Worm (Caenorhabditis elegans) whole organism, L2 larva: ENCODE measurements around the gene cth-2.

Experiments used
- C34F6.9 ChIP-seq: fragments of 150-350 bp; optimal IDR thresholded peaks from 2 replicates; lab custom pipeline; 2014; ENCODE audit warnings: missing biosample characterization, missing genetic modification characterization
- F13H6.1 ChIP-seq: sonication (generic microtip); optimal IDR thresholded peaks from 2 replicates; lab custom pipeline; 2016; ENCODE audit warnings: missing genetic modification characterization, missing compliant biosample characterization
- R02D3.7 ChIP-seq: fragments of 150-350 bp; optimal IDR thresholded peaks from 2 replicates; lab custom pipeline; 2014; ENCODE audit warnings: missing biosample characterization, missing genetic modification characterization
- ZK546.5 ChIP-seq: sonication (generic microtip); optimal IDR thresholded peaks from 2 replicates; lab custom pipeline; 2017; ENCODE audit warnings: missing biosample characterization, missing genetic modification characterization
- aly-2 ChIP-seq: fragments of 150-350 bp; optimal IDR thresholded peaks from 2 replicates; lab custom pipeline; 2014; ENCODE audit warnings: missing biosample characterization, missing genetic modification characterization
- ceh-16 ChIP-seq: fragments of 150-350 bp; optimal IDR thresholded peaks from 2 replicates; lab custom pipeline; 2014; ENCODE audit warnings: missing biosample characterization, missing genetic modification characterization
- dmd-4 ChIP-seq: sonication (generic microtip); optimal IDR thresholded peaks from 2 replicates; lab custom pipeline; 2017; ENCODE audit warnings: missing biosample characterization, missing genetic modification characterization
- egl-27 ChIP-seq: sonication (generic microtip); optimal IDR thresholded peaks from 3 replicates; lab custom pipeline; 2017; ENCODE audit warnings: missing biosample characterization, missing genetic modification reagents, missing genetic modification characterization
- elt-1 ChIP-seq: fragments of 150-350 bp; optimal IDR thresholded peaks from 2 replicates; lab custom pipeline; 2014; ENCODE audit warnings: missing biosample characterization, missing genetic modification characterization
- elt-3 ChIP-seq: sonication (generic microtip); optimal IDR thresholded peaks from 2 replicates; lab custom pipeline; 2017; ENCODE audit warnings: missing biosample characterization, missing genetic modification characterization
- lin-11 ChIP-seq: fragments of 150-350 bp; sonication (generic microtip); optimal IDR thresholded peaks from 2 replicates; lab custom pipeline; 2014; ENCODE audit warnings: missing biosample characterization, missing genetic modification characterization, inconsistent platforms, mixed read lengths
- lin-13 ChIP-seq: fragments of 150-350 bp; optimal IDR thresholded peaks from 2 replicates; lab custom pipeline; 2014; ENCODE audit warnings: missing biosample characterization, missing genetic modification reagents, missing genetic modification characterization
- lin-39 ChIP-seq: fragments of 150-350 bp; optimal IDR thresholded peaks from 2 replicates; lab custom pipeline; 2014; ENCODE audit warnings: missing biosample characterization, missing genetic modification reagents, missing genetic modification characterization
- lsy-2 ChIP-seq, 2 experiments: fragments of 150-350 bp in 1 of 2; sonication (generic microtip) in 1 of 2; optimal IDR thresholded peaks; 2 replicates each; lab custom pipeline; 2014 to 2017; ENCODE audit warnings: missing biosample characterization in 2 of 2, missing genetic modification characterization in 2 of 2
- nhr-10 ChIP-seq: sonication (generic microtip); optimal IDR thresholded peaks from 2 replicates; lab custom pipeline; 2017; ENCODE audit warnings: missing biosample characterization, missing genetic modification characterization
- nhr-11 ChIP-seq: fragments of 150-350 bp; optimal IDR thresholded peaks from 2 replicates; lab custom pipeline; 2014; ENCODE audit warnings: missing biosample characterization, missing genetic modification characterization
- nhr-12 ChIP-seq: fragments of 150-350 bp; optimal IDR thresholded peaks from 2 replicates; lab custom pipeline; 2014; ENCODE audit warnings: missing biosample characterization, missing genetic modification characterization
- nhr-129 ChIP-seq: fragments of 150-350 bp; optimal IDR thresholded peaks from 2 replicates; lab custom pipeline; 2014; ENCODE audit warnings: missing biosample characterization, missing genetic modification characterization
- nhr-23 ChIP-seq: fragments of 150-350 bp; optimal IDR thresholded peaks from 2 replicates; lab custom pipeline; 2014; ENCODE audit warnings: missing biosample characterization, missing genetic modification reagents, missing genetic modification characterization
- nhr-25 ChIP-seq: fragments of 150-350 bp; sonication (generic microtip); optimal IDR thresholded peaks from 3 replicates; lab custom pipeline; 2014; ENCODE audit warnings: missing biosample characterization, missing genetic modification characterization
- nhr-6 ChIP-seq: fragments of 150-350 bp; optimal IDR thresholded peaks from 2 replicates; lab custom pipeline; 2014; ENCODE audit warnings: missing biosample characterization, missing genetic modification characterization
- nhr-77 ChIP-seq: fragments of 150-350 bp; optimal IDR thresholded peaks from 2 replicates; lab custom pipeline; 2014; ENCODE audit warnings: missing biosample characterization, missing genetic modification characterization
- peb-1 ChIP-seq: fragments of 150-350 bp; optimal IDR thresholded peaks from 2 replicates; lab custom pipeline; 2014; ENCODE audit warnings: missing biosample characterization, missing genetic modification characterization
- sem-4 ChIP-seq: fragments of 150-350 bp; optimal IDR thresholded peaks from 2 replicates; lab custom pipeline; 2014; ENCODE audit warnings: missing biosample characterization, missing genetic modification reagents, missing genetic modification characterization
- sma-3 ChIP-seq: sonication (generic microtip); optimal IDR thresholded peaks from 2 replicates; lab custom pipeline; 2016; ENCODE audit warnings: missing genetic modification reagents, missing genetic modification characterization, missing compliant biosample characterization
- sma-9 ChIP-seq, 2 experiments: fragments of 150-350 bp in 1 of 2; sonication (generic microtip) in 1 of 2; optimal IDR thresholded peaks; 2 replicates each; lab custom pipeline; 2014 to 2016; ENCODE audit warnings: missing genetic modification characterization in 2 of 2, mild to moderate bottlenecking in 1 of 2, missing biosample characterization in 1 of 2, missing compliant biosample characterization in 1 of 2, missing genetic modification reagents in 1 of 2, moderate library complexity in 1 of 2
- snpc-4 ChIP-seq: fragments of 150-350 bp; optimal IDR thresholded peaks from 2 replicates; lab custom pipeline; 2014; ENCODE audit warnings: missing biosample characterization, missing genetic modification characterization
- unc-39 ChIP-seq: fragments of 150-350 bp; optimal IDR thresholded peaks from 2 replicates; lab custom pipeline; 2014; ENCODE audit warnings: missing biosample characterization, missing genetic modification characterization
- unc-55 ChIP-seq: fragments of 150-350 bp; sonication (generic microtip); optimal IDR thresholded peaks from 3 replicates; lab custom pipeline; 2014; ENCODE audit warnings: missing biosample characterization, missing genetic modification reagents, missing genetic modification characterization
- zag-1 ChIP-seq: fragments of 150-350 bp; optimal IDR thresholded peaks from 2 replicates; lab custom pipeline; 2014; ENCODE audit warnings: missing biosample characterization, missing genetic modification characterization
- ztf-1 ChIP-seq: fragments of 200-800 bp; sonication (Bioruptor generic); conservative IDR thresholded peaks from 2 replicates; pipeline ENCODE4 v1.3.6; 2022; ENCODE audit warnings: missing genetic modification characterization, missing compliant biosample characterization
- ztf-11 ChIP-seq: sonication (generic microtip); optimal IDR thresholded peaks from 2 replicates; lab custom pipeline; 2017; ENCODE audit warnings: missing biosample characterization, missing genetic modification characterization

cth-2 gene

ce11 chrII:7104794-7105613 is 47.2 kb upstream of the cth-2 start, which contains the start of the genes farl-11 and rpl-33 (continued):
- peak; percentile 69 for TF ChIP-seq nhr-25 (tag; lab: Kevin White, UChicago)
- TF ChIP-seq, all 48 proteins: peak for 25

- no peak for TF ChIP-seq ztf-11 (tag; lab: Kevin White, UChicago)
- no peak for TF ChIP-seq zag-1 (tag; lab: Kevin White, UChicago)
- no peak for TF ChIP-seq nhr-11 (tag; lab: Kevin White, UChicago)
Observed at ce11 chrII:7103111-7103510, 45.4 kb upstream of the cth-2 start.

ce11 chrII:7102288-7102687 is 44.5 kb upstream of the cth-2 start:
- TF ChIP-seq nhr-129 (tag; lab: Kevin White, UChicago) (peak; percentile 30), lsy-2 (tag; optimal IDR thresholded peaks at IDR 0.05; lab: Kevin White, UChicago) (peak in 1 of 2 experiments; percentile 18), nhr-23 (no peak)
- TF ChIP-seq, all 48 proteins: peak for 2

ce11 chrII:7100838-7101237 is 43.1 kb upstream of the cth-2 start, which contains the start of gene mmaa-1:
Gene mmaa-1, minus strand, starts transcription at chrII:7101165.
- no peak for TF ChIP-seq unc-39 (tag; lab: Kevin White, UChicago)
- TF ChIP-seq F13H6.1 = no peak
- no peak for TF ChIP-seq ztf-1
- no peak for TF ChIP-seq snpc-4 (tag; lab: Kevin White, UChicago)
- TF ChIP-seq sma-9 (GFP tag; optimal IDR thresholded peaks at IDR 0.05; lab: Kevin White, UChicago) = peak; percentile 0
- no peak for TF ChIP-seq sma-9 (tag; optimal IDR thresholded peaks at IDR 0.05; lab: Kevin White, UChicago)
- TF ChIP-seq lin-13 (GFP tag; lab: Kevin White, UChicago) = no peak

ce11 chrII:7099231-7099630 is 41.5 kb upstream of the cth-2 start:
- TF ChIP-seq elt-3 (no peak), nhr-10 (tag; lab: Kevin White, UChicago) (no peak), elt-1 (no peak), sma-3 (GFP tag; lab: Kevin White, UChicago) (no peak), lin-11 (no peak), lin-39 (tag; lab: Kevin White, UChicago) (no peak), egl-27 (no peak), dmd-4 (tag; lab: Kevin White, UChicago) (no peak), ceh-16 (tag; lab: Kevin White, UChicago) (no peak), F13H6.1 (no peak), snpc-4 (tag; lab: Kevin White, UChicago) (no peak), R02D3.7 (no peak), lsy-2 (tag; optimal IDR thresholded peaks at IDR 0.05; lab: Kevin White, UChicago) (no peak), peb-1 (tag; lab: Kevin White, UChicago) (no peak), nhr-6 (tag; lab: Kevin White, UChicago) (no peak), sma-9 (GFP tag; optimal IDR thresholded peaks at IDR 0.05; lab: Kevin White, UChicago) (no peak), sma-9 (tag; optimal IDR thresholded peaks at IDR 0.05; lab: Kevin White, UChicago) (no peak), aly-2 (tag; lab: Kevin White, UChicago) (no peak), nhr-12 (no peak), nhr-23 (no peak)

ce11 chrII:7098578-7098977 is 40.8 kb upstream of the cth-2 start, which contains the start of gene mct-5:
Gene mct-5, minus strand, starts transcription at chrII:7098593.
- no peak for TF ChIP-seq nhr-11 (tag; lab: Kevin White, UChicago)
- no peak for TF ChIP-seq aly-2 (tag; lab: Kevin White, UChicago)
- no peak for TF ChIP-seq C34F6.9 (tag; lab: Kevin White, UChicago)
- no peak for TF ChIP-seq sem-4 (tag; lab: Kevin White, UChicago)
- TF ChIP-seq elt-1 = no peak
- no peak for TF ChIP-seq nhr-6 (tag; lab: Kevin White, UChicago)
- TF ChIP-seq unc-55 (GFP tag; lab: Kevin White, UChicago) = no peak
- TF ChIP-seq ZK546.5 (tag; lab: Kevin White, UChicago) = no peak
- TF ChIP-seq nhr-77 (tag; lab: Kevin White, UChicago) = no peak
